Worm (Caenorhabditis elegans): ENCODE measurements around the gene R02F2.6.

R02F2.6 gene

ce11 chrIII:5449762-5450308, 28.9 kb downstream of the R02F2.6 start, which contains the start of gene F48E8.8 (continued):
- no peak for TF ChIP-seq nhr-111 (GFP tag; optimal IDR thresholded peaks at IDR 0.05)
- TF ChIP-seq attf-4 (tag; optimal IDR thresholded peaks at IDR 0.05): no peak
- peak in 1 of 2 experiments; percentile 46 for TF ChIP-seq hif-1 (tag; optimal IDR thresholded peaks at IDR 0.05)
- no peak for TF ChIP-seq Y5F2A.4 (GFP tag; optimal IDR thresholded peaks at IDR 0.05)
- TF ChIP-seq lin-29 (GFP tag; IDR thresholded peaks at IDR 0.05): no peak
- TF ChIP-seq ceh-82 (tag; optimal IDR thresholded peaks at IDR 0.05): no peak
- TF ChIP-seq madf-5 (GFP tag; IDR thresholded peaks at IDR 0.05): no peak
- TF ChIP-seq lin-15B (tag; optimal IDR thresholded peaks at IDR 0.05): no peak
- peak; percentile 25 for TF ChIP-seq lin-13 (GFP tag; optimal IDR thresholded peaks at IDR 0.05)
- TF ChIP-seq tra-1 (GFP tag; IDR thresholded peaks at IDR 0.05): no peak
- TF ChIP-seq nhr-42 (GFP tag; IDR thresholded peaks at IDR 0.05): no peak
- TF ChIP-seq spr-3 (GFP tag; optimal IDR thresholded peaks at IDR 0.05): no peak
- no peak for TF ChIP-seq sdz-12 (GFP tag; optimal IDR thresholded peaks at IDR 0.05)
- no peak for TF ChIP-seq lir-3 (tag; optimal IDR thresholded peaks at IDR 0.05)
- no peak for TF ChIP-seq snpc-4 (tag; optimal IDR thresholded peaks at IDR 0.05)
- no peak for TF ChIP-seq F49E8.2 (tag; optimal IDR thresholded peaks at IDR 0.05; ENCODE audit: borderline replicate concordance)
- TF ChIP-seq arid-1 (GFP tag; conservative IDR thresholded peaks at IDR 0.05): no peak
- peak; percentile 73 for TF ChIP-seq mes-2 (tag; optimal IDR thresholded peaks at IDR 0.05; ENCODE audit: poor library complexity, severe bottlenecking)
- TF ChIP-seq dpl-1 (GFP tag; optimal IDR thresholded peaks at IDR 0.05): peak; percentile 54
- no peak for TF ChIP-seq saeg-2 (GFP tag; IDR thresholded peaks at IDR 0.05)
- TF ChIP-seq dmd-6 (GFP tag; IDR thresholded peaks at IDR 0.05): peak; percentile 51
- 0 out of 2 replicates have a peak, but pooled peaks have one; percentile 12 for TF ChIP-seq vab-7 (GFP tag; IDR thresholded peaks at IDR 0.05)
- TF ChIP-seq rbr-2 (tag; optimal IDR thresholded peaks at IDR 0.05): peak; percentile 58
- TF ChIP-seq T20F7.1 (GFP tag; optimal IDR thresholded peaks at IDR 0.05): no peak
- no peak for TF ChIP-seq ztf-11 (tag; optimal IDR thresholded peaks at IDR 0.05)
- peak; percentile 80 for TF ChIP-seq hmg-1.1 (GFP tag; IDR thresholded peaks at IDR 0.05)
- TF ChIP-seq dmd-9 (GFP tag; IDR thresholded peaks at IDR 0.05): no peak
- no peak for TF ChIP-seq fkh-10 (GFP tag; optimal IDR thresholded peaks at IDR 0.05)
- no peak for TF ChIP-seq ceh-62 (tag; optimal IDR thresholded peaks at IDR 0.05)
- TF ChIP-seq jun-1 (tag; optimal IDR thresholded peaks at IDR 0.05): no peak
- no peak for TF ChIP-seq F26F4.8 (GFP tag; conservative IDR thresholded peaks at IDR 0.05)
- no peak for TF ChIP-seq Y75B8A.6 (GFP tag; IDR thresholded peaks at IDR 0.05)
- TF ChIP-seq ztf-7 (tag; optimal IDR thresholded peaks at IDR 0.05): no peak
- TF ChIP-seq R02D3.7 (tag; optimal IDR thresholded peaks at IDR 0.05): no peak
- no peak for TF ChIP-seq ama-1 (optimal IDR thresholded peaks at IDR 0.05)
- no peak for TF ChIP-seq zag-1 (tag; optimal IDR thresholded peaks at IDR 0.05)
- no peak for TF ChIP-seq gei-8 (GFP tag; optimal IDR thresholded peaks at IDR 0.05)
- no peak for TF ChIP-seq lin-39 (tag; optimal IDR thresholded peaks at IDR 0.05)
- TF ChIP-seq unc-39 (tag; optimal IDR thresholded peaks at IDR 0.05): no peak
- TF ChIP-seq daf-12 (tag; optimal IDR thresholded peaks at IDR 0.05): no peak
- TF ChIP-seq zfp-3 (GFP tag; conservative IDR thresholded peaks at IDR 0.05): no peak
- TF ChIP-seq skn-1 (tag; optimal IDR thresholded peaks at IDR 0.05): no peak
- no peak for TF ChIP-seq Y105C5A.15 (GFP tag; IDR thresholded peaks at IDR 0.05)
- TF ChIP-seq nhr-25 (tag; optimal IDR thresholded peaks at IDR 0.05; ENCODE audit: borderline replicate concordance, insufficient read depth): no peak
- no peak for TF ChIP-seq D1046.2 (GFP tag; IDR thresholded peaks at IDR 0.05)
- no peak for TF ChIP-seq ctbp-1 (GFP tag; IDR thresholded peaks at IDR 0.05)
- no peak for TF ChIP-seq dmd-8 (GFP tag; IDR thresholded peaks at IDR 0.05)
- TF ChIP-seq T26A8.4 (GFP tag; IDR thresholded peaks at IDR 0.05): no peak
- TF ChIP-seq hlh-30 (tag; optimal IDR thresholded peaks at IDR 0.05; ENCODE audit: insufficient read depth): peak; percentile 77
- no peak for TF ChIP-seq egl-27 (tag; optimal IDR thresholded peaks at IDR 0.05)
- no peak for TF ChIP-seq F37D6.2 (tag; optimal IDR thresholded peaks at IDR 0.05)
- no peak for TF ChIP-seq lim-7 (GFP tag; IDR thresholded peaks at IDR 0.05)
